Worm (Caenorhabditis elegans) whole organism, L3 larva: ENCODE results near the gene max-1.

Experiments used
- ceh-28 ChIP-seq: fragments of 150-350 bp; optimal IDR thresholded peaks from 2 replicates; lab custom pipeline; 2014; ENCODE audit warnings: missing biosample characterization, missing genetic modification reagents, missing genetic modification characterization
- egl-5 ChIP-seq: fragments of 150-350 bp; optimal IDR thresholded peaks from 2 replicates; lab custom pipeline; 2017; ENCODE audit warnings: missing biosample characterization, missing genetic modification reagents, missing genetic modification characterization, inconsistent platforms
- elt-1 ChIP-seq: fragments of 150-350 bp; optimal IDR thresholded peaks from 2 replicates; lab custom pipeline; 2014; ENCODE audit warnings: missing biosample characterization, missing genetic modification characterization
- lin-39 ChIP-seq: fragments of 150-350 bp; optimal IDR thresholded peaks from 2 replicates; lab custom pipeline; 2018; ENCODE audit warnings: missing biosample characterization, missing genetic modification reagents, missing genetic modification characterization
- nfya-1 ChIP-seq: sonication (generic microtip); optimal IDR thresholded peaks from 2 replicates; lab custom pipeline; 2017; ENCODE audit warnings: missing genetic modification characterization, mild to moderate bottlenecking, missing compliant biosample characterization, antibody characterized with exemption, moderate library complexity; ENCODE audit not compliant: insufficient read depth
- nhr-12 ChIP-seq: fragments of 150-350 bp; optimal IDR thresholded peaks from 2 replicates; lab custom pipeline; 2014; ENCODE audit warnings: missing biosample characterization, missing genetic modification characterization
- nhr-237 ChIP-seq: fragments of 150-350 bp; optimal IDR thresholded peaks from 2 replicates; lab custom pipeline; 2014; ENCODE audit warnings: missing biosample characterization, missing genetic modification characterization
- pha-4 ChIP-seq: fragments of 150-350 bp; optimal IDR thresholded peaks from 2 replicates; lab custom pipeline; 2014; ENCODE audit warnings: missing biosample characterization, missing genetic modification reagents, missing genetic modification characterization
- pqm-1 ChIP-seq: fragments of 150-350 bp; optimal IDR thresholded peaks from 2 replicates; lab custom pipeline; 2017; ENCODE audit warnings: missing biosample characterization, missing genetic modification characterization, inconsistent platforms
- snpc-4 ChIP-seq: fragments of 150-350 bp; optimal IDR thresholded peaks from 2 replicates; lab custom pipeline; 2014; ENCODE audit warnings: missing biosample characterization, missing genetic modification characterization
- tbx-2 ChIP-seq: sonication (generic microtip); optimal IDR thresholded peaks from 2 replicates; lab custom pipeline; 2016; ENCODE audit warnings: mild to moderate bottlenecking, missing genetic modification characterization, missing compliant biosample characterization
- zag-1 ChIP-seq: fragments of 150-350 bp; optimal IDR thresholded peaks from 2 replicates; lab custom pipeline; 2014; ENCODE audit warnings: missing biosample characterization, missing genetic modification characterization
- ztf-4 ChIP-seq: fragments of 150-350 bp; optimal IDR thresholded peaks from 2 replicates; lab custom pipeline; 2014; ENCODE audit warnings: missing biosample characterization, missing genetic modification characterization

DNA sequence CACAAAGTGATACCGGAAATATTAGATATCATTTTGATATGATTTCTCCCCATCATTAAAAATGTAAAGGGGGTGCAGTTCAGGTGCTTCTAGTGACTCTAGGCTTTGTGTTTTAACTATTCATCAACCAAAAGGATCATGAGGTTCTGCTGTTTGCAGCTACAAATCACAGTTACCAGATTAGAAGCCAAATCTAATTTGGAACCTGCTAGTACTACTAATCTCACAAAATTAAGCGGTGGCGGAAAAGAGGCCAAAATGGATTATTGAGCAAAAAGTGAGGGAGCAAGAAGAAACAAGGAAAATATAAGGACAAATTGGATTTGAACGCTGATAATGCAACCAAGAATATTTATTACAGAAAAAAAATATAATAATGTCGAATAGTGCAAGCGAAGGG, 45.9 kb downstream of the max-1 start:
- TF ChIP-seq lin-39 (tag; lab: Kevin White, UChicago) (no peak), egl-5 (tag; lab: Kevin White, UChicago) (no peak), tbx-2 (tag; lab: Kevin White, UChicago) (no peak), zag-1 (no peak), ztf-4 (tag; lab: Kevin White, UChicago) (no peak), pqm-1 (tag; lab: Kevin White, UChicago) (no peak), elt-1 (tag; lab: Kevin White, UChicago) (no peak), nfya-1 (tag; lab: Kevin White, UChicago) (no peak), snpc-4 (tag; lab: Kevin White, UChicago) (no peak), pha-4 (tag; lab: Kevin White, UChicago) (no peak), nhr-12 (tag; lab: Kevin White, UChicago) (no peak), ceh-28 (no peak), nhr-237 (no peak)
